Fruit fly (Drosophila melanogaster) whole organism, embryonic: ENCODE measurements around the gene rin.

ENCODE experiments used
- ATbp ChIP-seq: fragments of 200-800 bp; sonication (Bioruptor generic); optimal IDR thresholded peaks from 2 replicates; lab custom pipeline; 2017; ENCODE audit warnings: missing biosample characterization, mild to moderate bottlenecking, missing genetic modification characterization, missing genetic modification reagents
- Adf1 ChIP-seq: fragments of 200-800 bp; sonication (Bioruptor generic); IDR thresholded peaks from 2 replicates; pipeline ENCODE4 v1.3.6; 2022; ENCODE audit warnings: missing biosample characterization, missing genetic modification characterization
- CG1024 ChIP-seq: fragments of 200-800 bp; sonication (Bioruptor generic); IDR thresholded peaks from 2 replicates; pipeline ENCODE4 v1.3.6; 2022; ENCODE audit warnings: missing biosample characterization, missing genetic modification characterization
- CG10267 ChIP-seq: fragments of 200-800 bp; sonication (Bioruptor generic); optimal IDR thresholded peaks from 2 replicates; lab custom pipeline; 2018; ENCODE audit warnings: missing biosample characterization, mild to moderate bottlenecking, missing genetic modification characterization, moderate library complexity
- CG10654 ChIP-seq: fragments of 200-800 bp; sonication (Bioruptor generic); optimal IDR thresholded peaks from 2 replicates; lab custom pipeline; 2016; ENCODE audit warnings: missing biosample characterization, missing genetic modification characterization
- CG11085 ChIP-seq: fragments of 200-800 bp; sonication (Bioruptor generic); IDR thresholded peaks from 2 replicates; pipeline ENCODE4 v1.3.6; 2022; ENCODE audit warnings: missing biosample characterization, missing genetic modification characterization
- CG11456 ChIP-seq: fragments of 200-800 bp; sonication (Bioruptor generic); IDR thresholded peaks from 3 replicates; pipeline ENCODE4 v1.3.6; 2022; ENCODE audit warnings: missing biosample characterization, missing genetic modification characterization
- CG12744 ChIP-seq: fragments of 200-800 bp; sonication (Bioruptor generic); optimal IDR thresholded peaks from 2 replicates; lab custom pipeline; 2016; ENCODE audit warnings: missing biosample characterization, missing genetic modification characterization
- CG13123 ChIP-seq: fragments of 200-800 bp; sonication (Bioruptor generic); optimal IDR thresholded peaks from 2 replicates; lab custom pipeline; 2016; ENCODE audit warnings: missing biosample characterization, missing genetic modification characterization
- CG13894 ChIP-seq: fragments of 200-800 bp; sonication (Bioruptor generic); optimal IDR thresholded peaks from 3 replicates; lab custom pipeline; 2018; ENCODE audit warnings: missing biosample characterization, mild to moderate bottlenecking, missing genetic modification characterization, moderate library complexity
- CG14050 ChIP-seq: fragments of 200-800 bp; sonication (Bioruptor generic); IDR thresholded peaks from 3 replicates; pipeline ENCODE4 v1.3.6; 2022; ENCODE audit warnings: missing biosample characterization, missing genetic modification characterization
- CG14860 ChIP-seq: fragments of 200-800 bp; sonication (Bioruptor generic); IDR thresholded peaks from 3 replicates; pipeline ENCODE4 v1.3.6; 2022; ENCODE audit warnings: missing biosample characterization, missing genetic modification characterization; ENCODE audit not compliant: partially characterized antibody
- CG15073 ChIP-seq: fragments of 200-800 bp; sonication (Bioruptor generic); optimal IDR thresholded peaks from 2 replicates; lab custom pipeline; 2016; ENCODE audit warnings: missing biosample characterization, missing genetic modification characterization
- CG15601 ChIP-seq: fragments of 200-800 bp; sonication (Bioruptor generic); optimal IDR thresholded peaks from 3 replicates; lab custom pipeline; 2019; ENCODE audit warnings: missing biosample characterization, mild to moderate bottlenecking, missing genetic modification characterization, moderate library complexity
- CG17359 ChIP-seq: fragments of 200-800 bp; sonication (Bioruptor generic); optimal IDR thresholded peaks from 3 replicates; lab custom pipeline; 2018; ENCODE audit warnings: missing biosample characterization, mild to moderate bottlenecking, missing genetic modification characterization, moderate library complexity
- CG18476 ChIP-seq: fragments of 200-800 bp; sonication (Bioruptor generic); optimal IDR thresholded peaks from 2 replicates; lab custom pipeline; 2016; ENCODE audit warnings: missing biosample characterization, mild to moderate bottlenecking, missing genetic modification characterization
- CG32772 ChIP-seq: fragments of 200-800 bp; sonication (Bioruptor generic); IDR thresholded peaks from 2 replicates; pipeline ENCODE4 v1.3.6; 2022; ENCODE audit warnings: missing biosample characterization, missing genetic modification characterization
- CG3281 ChIP-seq: fragments of 200-800 bp; sonication (Bioruptor generic); optimal IDR thresholded peaks from 3 replicates; lab custom pipeline; 2017; ENCODE audit warnings: missing biosample characterization, mild to moderate bottlenecking, missing genetic modification characterization
- CG3847 ChIP-seq: fragments of 200-800 bp; sonication (Bioruptor generic); IDR thresholded peaks from 2 replicates; pipeline ENCODE4 v1.3.6; 2022; ENCODE audit warnings: missing biosample characterization, missing genetic modification characterization
- CG6854 ChIP-seq: fragments of 200-800 bp; sonication (Bioruptor generic); optimal IDR thresholded peaks from 3 replicates; lab custom pipeline; 2017; ENCODE audit warnings: missing biosample characterization, mild to moderate bottlenecking, missing genetic modification characterization
- CG7745 ChIP-seq: fragments of 200-800 bp; sonication (Bioruptor generic); optimal IDR thresholded peaks from 2 replicates; lab custom pipeline; 2018; ENCODE audit warnings: missing biosample characterization, mild to moderate bottlenecking, missing genetic modification characterization, moderate library complexity
- CrebB ChIP-seq: fragments of 200-800 bp; sonication (Bioruptor generic); optimal IDR thresholded peaks from 3 replicates; lab custom pipeline; 2018; ENCODE audit warnings: missing biosample characterization, mild to moderate bottlenecking, missing genetic modification characterization
- D ChIP-seq, 2 experiments: fragments of 200-800 bp in 1 of 2; fragments of >200 bp in 1 of 2; sonication (Bioruptor generic) in 1 of 2; optimal IDR thresholded peaks; 2 replicates in 1 of 2; 3 replicates in 1 of 2; lab custom pipeline; 2017; ENCODE audit warnings: mild to moderate bottlenecking in 1 of 2, missing biosample characterization in 1 of 2, missing genetic modification characterization in 1 of 2, missing genetic modification reagents in 1 of 2
- Dfd ChIP-seq, 2 experiments: fragments of >200 bp; optimal IDR thresholded peaks; 2 replicates each; lab custom pipeline; 2017; ENCODE audit warnings: missing biosample characterization in 2 of 2, missing genetic modification characterization in 2 of 2
- Dip2 ChIP-seq: fragments of 200-800 bp; sonication (Bioruptor generic); IDR thresholded peaks from 2 replicates; pipeline ENCODE4 v1.3.6; 2022; ENCODE audit warnings: missing biosample characterization, missing genetic modification characterization
- ERR ChIP-seq: fragments of 200-800 bp; sonication (Bioruptor generic); optimal IDR thresholded peaks from 2 replicates; lab custom pipeline; 2016; ENCODE audit warnings: missing biosample characterization, missing genetic modification characterization
- Gsc ChIP-seq: fragments of 200-800 bp; sonication (Bioruptor generic); IDR thresholded peaks from 2 replicates; pipeline ENCODE4 v1.3.6; 2022; ENCODE audit warnings: missing biosample characterization, missing genetic modification characterization
- HmgZ ChIP-seq: fragments of 200-800 bp; sonication (Bioruptor generic); optimal IDR thresholded peaks from 2 replicates; lab custom pipeline; 2018; ENCODE audit warnings: missing biosample characterization, mild to moderate bottlenecking, missing genetic modification characterization
- Hmx ChIP-seq: fragments of 200-800 bp; sonication (Bioruptor generic); optimal IDR thresholded peaks from 2 replicates; lab custom pipeline; 2016; ENCODE audit warnings: missing biosample characterization, missing genetic modification characterization
- Hr3 ChIP-seq: fragments of 200-800 bp; sonication (Bioruptor generic); optimal IDR thresholded peaks from 3 replicates; lab custom pipeline; 2016; ENCODE audit warnings: missing biosample characterization, missing genetic modification characterization
- NC2α ChIP-seq: fragments of 200-800 bp; sonication (Bioruptor generic); optimal IDR thresholded peaks from 2 replicates; lab custom pipeline; 2016; ENCODE audit warnings: missing biosample characterization, missing genetic modification characterization
- Nf-YA ChIP-seq: fragments of 200-800 bp; sonication (Bioruptor generic); IDR thresholded peaks from 2 replicates; pipeline ENCODE4 v1.3.6; 2022; ENCODE audit warnings: missing biosample characterization, missing genetic modification characterization
- Ptx1 ChIP-seq: fragments of 200-800 bp; sonication (Bioruptor generic); IDR thresholded peaks from 2 replicates; pipeline ENCODE4 v1.3.6; 2022; ENCODE audit warnings: missing biosample characterization, missing genetic modification characterization
- ase ChIP-seq: fragments of 200-800 bp; sonication (Bioruptor generic); IDR thresholded peaks from 3 replicates; pipeline ENCODE4 v1.3.6; 2022; ENCODE audit warnings: missing biosample characterization, missing genetic modification characterization
- bbx ChIP-seq: fragments of 200-800 bp; sonication (Bioruptor generic); IDR thresholded peaks from 2 replicates; pipeline ENCODE4 v1.3.6; 2022; ENCODE audit warnings: missing biosample characterization, missing genetic modification characterization; ENCODE audit not compliant: partially characterized antibody
- dan ChIP-seq: fragments of 200-800 bp; sonication (Bioruptor generic); IDR thresholded peaks from 2 replicates; pipeline ENCODE4 v1.3.6; 2022; ENCODE audit warnings: missing biosample characterization, missing genetic modification characterization
- eve ChIP-seq, 2 experiments: fragments of >200 bp; optimal IDR thresholded peaks; 2 replicates each; lab custom pipeline; 2017; ENCODE audit warnings: missing biosample characterization in 2 of 2, missing genetic modification characterization in 2 of 2
- grau ChIP-seq: fragments of 200-800 bp; optimal IDR thresholded peaks from 3 replicates; lab custom pipeline; 2019; ENCODE audit warnings: missing biosample characterization, mild to moderate bottlenecking, missing genetic modification characterization, moderate library complexity
- jigr1 ChIP-seq: fragments of 200-800 bp; sonication (Bioruptor generic); IDR thresholded peaks from 3 replicates; pipeline ENCODE4 v1.3.6; 2022; ENCODE audit warnings: missing biosample characterization, missing genetic modification characterization
- onecut ChIP-seq: fragments of 200-800 bp; sonication (Bioruptor generic); IDR thresholded peaks from 2 replicates; pipeline ENCODE4 v1.3.6; 2022; ENCODE audit warnings: missing biosample characterization, missing genetic modification characterization
- pita ChIP-seq: fragments of 200-800 bp; sonication (Bioruptor generic); optimal IDR thresholded peaks from 2 replicates; lab custom pipeline; 2017; ENCODE audit warnings: missing biosample characterization, mild to moderate bottlenecking, missing genetic modification characterization
- rib ChIP-seq: fragments of 200-800 bp; sonication (Bioruptor generic); IDR thresholded peaks from 2 replicates; pipeline ENCODE4 v1.3.6; 2022; ENCODE audit warnings: missing biosample characterization, missing genetic modification characterization
- salm ChIP-seq: fragments of 200-800 bp; sonication (Bioruptor generic); optimal IDR thresholded peaks from 2 replicates; lab custom pipeline; 2018; ENCODE audit warnings: missing biosample characterization, mild to moderate bottlenecking, missing genetic modification characterization
- slou ChIP-seq: fragments of 200-800 bp; sonication (Bioruptor generic); optimal IDR thresholded peaks from 3 replicates; lab custom pipeline; 2016; ENCODE audit warnings: missing biosample characterization, missing genetic modification characterization
- slp2 ChIP-seq: fragments of 200-800 bp; sonication (Bioruptor generic); optimal IDR thresholded peaks from 2 replicates; lab custom pipeline; 2016; ENCODE audit warnings: missing biosample characterization, missing genetic modification characterization
- tap ChIP-seq: fragments of 200-800 bp; optimal IDR thresholded peaks from 3 replicates; lab custom pipeline; 2019; ENCODE audit warnings: missing biosample characterization, mild to moderate bottlenecking, missing genetic modification characterization, moderate library complexity
- tll ChIP-seq, 2 experiments: fragments of 200-800 bp in 1 of 2; fragments of >200 bp in 1 of 2; sonication (Bioruptor generic) in 1 of 2; optimal IDR thresholded peaks; 2 replicates each; lab custom pipeline; 2017 to 2019; ENCODE audit warnings: missing biosample characterization in 2 of 2, missing genetic modification characterization in 2 of 2, mild to moderate bottlenecking in 1 of 2, moderate library complexity in 1 of 2
- usp ChIP-seq: fragments of >200 bp; optimal IDR thresholded peaks from 2 replicates; lab custom pipeline; 2017; ENCODE audit warnings: missing biosample characterization, missing genetic modification characterization
- vfl ChIP-seq: fragments of 200-800 bp; sonication (Bioruptor generic); optimal IDR thresholded peaks from 2 replicates; lab custom pipeline; 2016; ENCODE audit warnings: missing biosample characterization, missing genetic modification characterization

The rin gene

dm6 chr3R:13686371-13687211, 39.8 kb downstream of the rin start, which contains the start of gene omd (continued):
- peak; percentile 48 for TF ChIP-seq salm (tag; lab: Kevin White, UChicago)
- peak; percentile 73 for TF ChIP-seq CG3281 (GFP tag; lab: Kevin White, UChicago)
- peak; percentile 72 for TF ChIP-seq onecut (GFP tag; lab: Robert Waterston, UW)
- peak; percentile 5 for TF ChIP-seq CG18476 (GFP tag; lab: Kevin White, UChicago)
- TF ChIP-seq NC2α = no peak
- TF ChIP-seq pita (GFP tag; lab: Kevin White, UChicago) = no peak
- peak; percentile 33 for TF ChIP-seq CG13123 (GFP tag; lab: Kevin White, UChicago)
- TF ChIP-seq CG17359 (tag; lab: Kevin White, UChicago) = peak; percentile 64
- TF ChIP-seq CG7745 (tag; lab: Kevin White, UChicago) = no peak
- no peak for TF ChIP-seq Dip2 (GFP tag; lab: Robert Waterston, UW)
- TF ChIP-seq CrebB = peak; percentile 89
- peak; percentile 26; the same call in 1 of the 3 replicates for TF ChIP-seq CG14050 (GFP tag; lab: Robert Waterston, UW)
- TF ChIP-seq Dfd (GFP tag; optimal IDR thresholded peaks at IDR 0.05; lab: Kevin White, UChicago) = no peak
- TF ChIP-seq tap (tag; lab: Kevin White, UChicago) = no peak
- TF ChIP-seq grau = no peak
- TF ChIP-seq CG10654 (GFP tag; lab: Kevin White, UChicago) = peak; percentile 5
- TF ChIP-seq CG11456 (GFP tag; lab: Robert Waterston, UW) = 0 out of 3 replicates have a peak, but pooled peaks have one; percentile 53
- no peak for TF ChIP-seq CG15601
- no peak for TF ChIP-seq dan (GFP tag; lab: Robert Waterston, UW)
- no peak for TF ChIP-seq tll (GFP tag; optimal IDR thresholded peaks at IDR 0.05; lab: Kevin White, UChicago)
- peak; percentile 25 for TF ChIP-seq Hr3
- 0 out of 2 replicates have a peak, but pooled peaks have one; percentile 15 for TF ChIP-seq CG3847 (GFP tag; lab: Robert Waterston, UW)
- TF ChIP-seq slp2 (GFP tag; lab: Kevin White, UChicago) = no peak
- 0 out of 3 replicates have a peak, but pooled peaks have one; percentile 12 for TF ChIP-seq ase
- TF ChIP-seq Nf-YA (GFP tag; lab: Robert Waterston, UW) = peak; percentile 68; the same call in 1 of the 2 replicates
- TF ChIP-seq rib (GFP tag; lab: Robert Waterston, UW) = peak; percentile 55
- no peak for TF ChIP-seq jigr1 (GFP tag; lab: Robert Waterston, UW)
- TF ChIP-seq CG6854 (GFP tag; lab: Kevin White, UChicago) = peak; percentile 72
- TF ChIP-seq Adf1 (GFP tag; lab: Robert Waterston, UW) = peak; percentile 51; the same call in 1 of the 2 replicates
- TF ChIP-seq CG10267 (tag; lab: Kevin White, UChicago) = peak; percentile 2
- TF ChIP-seq Ptx1 = peak; percentile 45; the same call in 1 of the 2 replicates
- no peak for TF ChIP-seq usp (GFP tag; lab: Kevin White, UChicago)
- TF ChIP-seq ATbp (GFP tag; lab: Kevin White, UChicago) = peak; percentile 89
- TF ChIP-seq D (optimal IDR thresholded peaks at IDR 0.05; lab: Kevin White, UChicago) = no peak
- peak; percentile 66 for TF ChIP-seq D (GFP tag; optimal IDR thresholded peaks at IDR 0.05; lab: Kevin White, UChicago)
- peak; percentile 71 for TF ChIP-seq HmgZ (tag; lab: Kevin White, UChicago)
- no peak for TF ChIP-seq CG15073 (GFP tag; lab: Kevin White, UChicago)
- TF ChIP-seq CG32772 (GFP tag; lab: Robert Waterston, UW) = peak; percentile 21; the same call in 1 of the 2 replicates
- TF ChIP-seq CG13894 (tag; lab: Kevin White, UChicago) = no peak
- no peak for TF ChIP-seq CG11085
- no peak for TF ChIP-seq CG14860 (GFP tag; lab: Robert Waterston, UW)
- TF ChIP-seq eve (GFP tag; optimal IDR thresholded peaks at IDR 0.05; lab: Kevin White, UChicago) = no peak
- peak; percentile 24 for TF ChIP-seq ERR (GFP tag; lab: Kevin White, UChicago)
- no peak for TF ChIP-seq Hmx (GFP tag; lab: Kevin White, UChicago)
- TF ChIP-seq CG1024 (GFP tag; lab: Robert Waterston, UW) = peak; percentile 68
- no peak for TF ChIP-seq bbx (GFP tag; lab: Robert Waterston, UW)
- peak; percentile 14 for TF ChIP-seq CG12744 (GFP tag; lab: Kevin White, UChicago)
- peak; percentile 38 for TF ChIP-seq slou (GFP tag; lab: Kevin White, UChicago)
- TF ChIP-seq Gsc (GFP tag; lab: Robert Waterston, UW) = no peak
- TF ChIP-seq vfl = peak; percentile 12
